Worm (Caenorhabditis elegans) whole organism, L4 larva: ENCODE results near the gene pqn-90.

Experiments used
- ZK546.5 ChIP-seq, 2 experiments: sonication (generic microtip); optimal IDR thresholded peaks; 2 replicates each; lab custom pipeline; 2017; ENCODE audit warnings: missing biosample characterization in 2 of 2, missing genetic modification characterization in 2 of 2
- zip-2 ChIP-seq: fragments of 150-350 bp; optimal IDR thresholded peaks from 2 replicates; lab custom pipeline; 2014; ENCODE audit warnings: missing biosample characterization, missing genetic modification characterization

DNA sequence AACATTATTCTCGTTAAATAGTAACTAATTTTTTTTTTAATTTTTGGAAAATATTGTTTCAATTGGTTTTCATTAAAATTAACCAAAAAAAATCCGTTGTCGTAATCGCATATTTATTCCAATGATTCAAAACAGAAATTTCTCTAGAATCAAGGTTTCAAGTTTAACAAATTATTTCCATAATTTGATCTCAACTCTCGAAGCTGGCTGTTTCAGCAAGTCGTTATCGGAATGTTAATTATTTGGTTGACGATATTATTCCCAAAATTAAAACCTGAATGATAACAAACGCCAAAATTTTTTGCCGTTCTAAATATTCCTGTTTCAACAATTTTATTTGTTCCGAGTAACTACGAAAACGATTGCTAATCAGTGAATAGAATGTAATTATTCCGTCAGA is 9.0 kb upstream of the pqn-90 start:
- TF ChIP-seq ZK546.5 (tag; optimal IDR thresholded peaks at IDR 0.05; lab: Kevin White, UChicago) (no peak), zip-2 (tag; lab: Kevin White, UChicago) (no peak)
